Worm (Caenorhabditis elegans): Measurements from ENCODE around the gene K02F6.6.

DNA sequence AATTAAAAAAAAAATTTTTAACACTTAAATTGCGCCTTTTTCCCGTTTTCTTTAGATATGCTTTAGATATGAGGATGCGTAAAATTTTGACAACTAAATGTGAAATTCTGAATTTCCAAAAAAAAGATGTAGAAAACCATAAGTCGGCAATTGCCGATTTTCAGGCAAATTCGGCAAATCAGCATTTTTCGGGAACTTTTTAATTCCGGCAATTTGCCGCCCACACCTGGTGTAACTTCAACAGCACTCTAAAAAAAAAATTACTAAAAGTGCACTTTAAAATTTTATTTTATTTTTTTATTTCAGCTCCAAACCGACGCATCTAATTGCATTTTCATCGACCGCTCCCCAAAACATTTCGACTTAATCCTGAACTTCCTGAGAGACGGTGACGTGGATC lies at the start of gene K02F6.6:
- TF ChIP-seq lin-35 (GFP tag; optimal IDR thresholded peaks at IDR 0.05) (no peak), rpc-1 (optimal IDR thresholded peaks at IDR 0.05) (no peak), rpc-1 (tag; optimal IDR thresholded peaks at IDR 0.05) (no peak)
